Worm (Caenorhabditis elegans): ENCODE measurements around the gene shw-1.

ce11 chrII:8358466-8358865, 37.2 kb upstream of the shw-1 start:
- TF ChIP-seq ama-1 (optimal IDR thresholded peaks at IDR 0.05) (no peak), ceh-36 (tag; optimal IDR thresholded peaks at IDR 0.05) (no peak), hmg-4 (GFP tag; optimal IDR thresholded peaks at IDR 0.05) (peak; percentile 14), hmbx-1 (tag; optimal IDR thresholded peaks at IDR 0.05) (no peak), hnd-1 (tag; optimal IDR thresholded peaks at IDR 0.05) (no peak), F13C5.2 (tag; optimal IDR thresholded peaks at IDR 0.05) (no peak), aly-1 (tag; optimal IDR thresholded peaks at IDR 0.05) (no peak)
